Worm (Caenorhabditis elegans) whole organism, L1 larva: ENCODE data around the gene C53D6.8.

Source experiments
- C34B4.2 ChIP-seq: sonication (generic microtip); optimal IDR thresholded peaks from 2 replicates; lab custom pipeline; 2017; ENCODE audit warnings: mild to moderate bottlenecking, missing genetic modification characterization, missing compliant biosample characterization
- F16B12.6 ChIP-seq: fragments of 150-350 bp; optimal IDR thresholded peaks from 2 replicates; lab custom pipeline; 2014; ENCODE audit warnings: missing biosample characterization, missing genetic modification characterization
- ama-1 ChIP-seq: fragments of 150-350 bp; optimal IDR thresholded peaks from 2 replicates; lab custom pipeline; 2014
- blmp-1 ChIP-seq: fragments of 150-350 bp; optimal IDR thresholded peaks from 2 replicates; lab custom pipeline; 2014; ENCODE audit warnings: missing biosample characterization, missing genetic modification characterization
- ceh-63 ChIP-seq: fragments of 200-800 bp; sonication (Bioruptor generic); optimal IDR thresholded peaks from 2 replicates; lab custom pipeline; 2018; ENCODE audit warnings: mild to moderate bottlenecking, missing genetic modification characterization, missing compliant biosample characterization
- ceh-8 ChIP-seq: fragments of 200-800 bp; sonication (Bioruptor generic); optimal IDR thresholded peaks from 2 replicates; lab custom pipeline; 2018; ENCODE audit warnings: mild to moderate bottlenecking, missing genetic modification characterization, moderate library complexity, missing compliant biosample characterization
- ceh-82 ChIP-seq, 3 experiments: fragments of 150-350 bp in 1 of 3; sonication (generic microtip) in 2 of 3; optimal IDR thresholded peaks; 2 replicates each; lab custom pipeline; 2014 to 2017; ENCODE audit warnings: missing biosample characterization in 3 of 3, missing genetic modification characterization in 3 of 3
- ceh-88 ChIP-seq: fragments of 200-800 bp; sonication (Bioruptor generic); IDR thresholded peaks from 2 replicates; pipeline ENCODE4 v1.3.6; 2022; ENCODE audit warnings: missing genetic modification characterization, missing compliant biosample characterization
- ceh-90 ChIP-seq: sonication (generic microtip); optimal IDR thresholded peaks from 2 replicates; lab custom pipeline; 2016; ENCODE audit warnings: missing genetic modification characterization, missing compliant biosample characterization
- ces-1 ChIP-seq: fragments of 150-350 bp; optimal IDR thresholded peaks from 2 replicates; lab custom pipeline; 2014; ENCODE audit warnings: missing biosample characterization, missing genetic modification reagents, missing genetic modification characterization
- efl-1 ChIP-seq, 4 experiments: fragments of 150-350 bp; optimal IDR thresholded peaks in 3 of 4; peaks in 1 of 4; 1 replicate in 1 of 4; 2 replicates in 3 of 4; lab custom pipeline; 2014; ENCODE audit warnings: missing biosample characterization in 2 of 4, missing genetic modification characterization in 2 of 4, missing genetic modification reagents in 2 of 4
- efl-3 ChIP-seq: fragments of 200-800 bp; sonication (Bioruptor generic); optimal IDR thresholded peaks from 2 replicates; lab custom pipeline; 2018; ENCODE audit warnings: mild to moderate bottlenecking, missing genetic modification characterization, missing compliant biosample characterization
- egl-13 ChIP-seq: sonication (generic microtip); optimal IDR thresholded peaks from 2 replicates; lab custom pipeline; 2016; ENCODE audit warnings: missing genotype, missing genetic modification reagents, missing genetic modification characterization, missing compliant biosample characterization
- egl-27 ChIP-seq, 2 experiments: fragments of 150-350 bp in 1 of 2; sonication (generic microtip); optimal IDR thresholded peaks; 3 replicates each; lab custom pipeline; 2017 to 2018; ENCODE audit warnings: missing biosample characterization in 2 of 2, missing genetic modification characterization in 2 of 2, missing genetic modification reagents in 2 of 2
- elt-3 ChIP-seq, 6 experiments: fragments of 150-350 bp in 1 of 6; sonication (generic microtip); optimal IDR thresholded peaks; 2 replicates each; lab custom pipeline; 2017 to 2018; ENCODE audit warnings: missing biosample characterization in 6 of 6, missing genetic modification characterization in 6 of 6, inconsistent platforms in 1 of 6
- fkh-10 ChIP-seq: sonication (generic microtip); optimal IDR thresholded peaks from 2 replicates; lab custom pipeline; 2017; ENCODE audit warnings: missing biosample characterization, missing genetic modification reagents, missing genetic modification characterization
- fkh-4 ChIP-seq: sonication (generic microtip); optimal IDR thresholded peaks from 2 replicates; lab custom pipeline; 2016; ENCODE audit warnings: missing compliant biosample characterization, missing genetic modification characterization, borderline replicate concordance
- fkh-8 ChIP-seq: sonication (generic microtip); optimal IDR thresholded peaks from 2 replicates; lab custom pipeline; 2016; ENCODE audit warnings: mild to moderate bottlenecking, missing genetic modification characterization, missing compliant biosample characterization
- grh-1 ChIP-seq: fragments of 200-800 bp; sonication (Bioruptor generic); IDR thresholded peaks from 2 replicates; pipeline ENCODE4 v1.3.6; 2022; ENCODE audit warnings: missing genetic modification reagents, missing genetic modification characterization, missing compliant biosample characterization
- irx-1 ChIP-seq: sonication (generic microtip); optimal IDR thresholded peaks from 2 replicates; lab custom pipeline; 2016; ENCODE audit warnings: missing genetic modification characterization, missing compliant biosample characterization
- jun-1 ChIP-seq: fragments of 150-350 bp; optimal IDR thresholded peaks from 2 replicates; lab custom pipeline; 2014; ENCODE audit warnings: missing biosample characterization, missing genetic modification reagents, missing genetic modification characterization
- lin-13 ChIP-seq: fragments of 150-350 bp; optimal IDR thresholded peaks from 2 replicates; lab custom pipeline; 2014; ENCODE audit warnings: missing biosample characterization, missing genetic modification reagents, missing genetic modification characterization
- lin-14 ChIP-seq: fragments of 200-800 bp; sonication (Bioruptor generic); optimal IDR thresholded peaks from 2 replicates; lab custom pipeline; 2018; ENCODE audit warnings: mild to moderate bottlenecking, missing genetic modification characterization, moderate library complexity, missing compliant biosample characterization
- lin-15B ChIP-seq: fragments of 150-350 bp; sonication (generic microtip); optimal IDR thresholded peaks from 3 replicates; lab custom pipeline; 2014; ENCODE audit warnings: missing biosample characterization, missing genetic modification characterization
- lin-35 ChIP-seq, 2 experiments: fragments of 150-350 bp; optimal IDR thresholded peaks; 2 replicates each; lab custom pipeline; 2014; ENCODE audit warnings: missing biosample characterization in 2 of 2, missing genetic modification characterization in 2 of 2, missing genetic modification reagents in 2 of 2
- lin-39 ChIP-seq: fragments of 150-350 bp; optimal IDR thresholded peaks from 2 replicates; lab custom pipeline; 2014; ENCODE audit warnings: missing biosample characterization, missing genetic modification reagents, missing genetic modification characterization
- mdl-1 ChIP-seq, 2 experiments: fragments of 150-350 bp; optimal IDR thresholded peaks; 2 replicates each; lab custom pipeline; 2014 to 2017; ENCODE audit warnings: missing biosample characterization in 2 of 2, missing genetic modification characterization in 2 of 2, inconsistent platforms in 1 of 2
- mef-2 ChIP-seq: fragments of 150-350 bp; optimal IDR thresholded peaks from 2 replicates; lab custom pipeline; 2014; ENCODE audit warnings: missing biosample characterization, missing genetic modification characterization
- nhr-12 ChIP-seq: sonication (generic microtip); optimal IDR thresholded peaks from 2 replicates; lab custom pipeline; 2017; ENCODE audit warnings: missing biosample characterization, missing genetic modification characterization
- nhr-19 ChIP-seq: fragments of 200-800 bp; sonication (Bioruptor generic); conservative IDR thresholded peaks from 2 replicates; pipeline ENCODE4 v1.3.6; 2022; ENCODE audit warnings: missing genetic modification characterization, missing compliant biosample characterization
- nhr-237 ChIP-seq: fragments of 150-350 bp; optimal IDR thresholded peaks from 2 replicates; lab custom pipeline; 2014; ENCODE audit warnings: missing biosample characterization, missing genetic modification characterization
- nhr-28 ChIP-seq: fragments of 150-350 bp; optimal IDR thresholded peaks from 2 replicates; lab custom pipeline; 2014; ENCODE audit warnings: missing biosample characterization, missing genetic modification characterization
- nhr-85 ChIP-seq: sonication (generic microtip); peaks from one replicate; lab custom pipeline; 2016; ENCODE audit warnings: missing genetic modification characterization, inconsistent platforms, missing compliant biosample characterization
- nhr-90 ChIP-seq: sonication (generic microtip); optimal IDR thresholded peaks from 2 replicates; lab custom pipeline; 2016; ENCODE audit warnings: mild to moderate bottlenecking, missing genetic modification characterization, missing compliant biosample characterization; ENCODE audit not compliant: poor library complexity
- pag-3 ChIP-seq: sonication (generic microtip); optimal IDR thresholded peaks from 2 replicates; lab custom pipeline; 2017; ENCODE audit warnings: missing genetic modification characterization, mild to moderate bottlenecking, missing compliant biosample characterization, antibody characterized with exemption, borderline replicate concordance; ENCODE audit not compliant: insufficient read depth
- pqm-1 ChIP-seq: sonication (generic microtip); optimal IDR thresholded peaks from 3 replicates; lab custom pipeline; 2017; ENCODE audit warnings: missing biosample characterization, missing genetic modification characterization
- snpc-4 ChIP-seq: fragments of 150-350 bp; optimal IDR thresholded peaks from 2 replicates; lab custom pipeline; 2014; ENCODE audit warnings: missing biosample characterization, missing genetic modification characterization
- snu-23 ChIP-seq: sonication (generic microtip); optimal IDR thresholded peaks from 2 replicates; lab custom pipeline; 2016; ENCODE audit warnings: missing genetic modification characterization, missing compliant biosample characterization
- sox-4 ChIP-seq: sonication (generic microtip); optimal IDR thresholded peaks from 2 replicates; lab custom pipeline; 2016; ENCODE audit warnings: missing genetic modification characterization, missing compliant biosample characterization
- sptf-1 ChIP-seq: fragments of 150-350 bp; optimal IDR thresholded peaks from 2 replicates; lab custom pipeline; 2014; ENCODE audit warnings: missing biosample characterization, missing genetic modification characterization
- tbx-2 ChIP-seq: sonication (generic microtip); optimal IDR thresholded peaks from 2 replicates; lab custom pipeline; 2016; ENCODE audit warnings: missing genetic modification characterization, missing compliant biosample characterization
- unc-130 ChIP-seq: fragments of 150-350 bp; optimal IDR thresholded peaks from 2 replicates; lab custom pipeline; 2017; ENCODE audit warnings: missing biosample characterization, missing genetic modification characterization, inconsistent platforms
- unc-30 ChIP-seq: sonication (generic microtip); optimal IDR thresholded peaks from 2 replicates; lab custom pipeline; 2017; ENCODE audit warnings: missing biosample characterization, missing genetic modification characterization
- unc-62 ChIP-seq: fragments of 150-350 bp; optimal IDR thresholded peaks from 2 replicates; lab custom pipeline; 2014; ENCODE audit warnings: missing biosample characterization, missing genetic modification reagents, missing genetic modification characterization
- unc-86 ChIP-seq: sonication (generic microtip); optimal IDR thresholded peaks from 2 replicates; lab custom pipeline; 2016; ENCODE audit warnings: missing genetic modification characterization, missing compliant biosample characterization
- unc-98 ChIP-seq: fragments of 200-800 bp; sonication (Bioruptor generic); IDR thresholded peaks from 2 replicates; pipeline ENCODE4 v1.3.6; 2022; ENCODE audit warnings: missing genetic modification characterization, missing compliant biosample characterization
- vab-15 ChIP-seq: sonication (generic microtip); optimal IDR thresholded peaks from 2 replicates; lab custom pipeline; 2017; ENCODE audit warnings: missing genotype, mild to moderate bottlenecking, missing genetic modification characterization, missing compliant biosample characterization
- xbp-1 ChIP-seq: sonication (generic microtip); optimal IDR thresholded peaks from 2 replicates; lab custom pipeline; 2016; ENCODE audit warnings: missing genetic modification characterization, missing compliant biosample characterization
- zag-1 ChIP-seq: fragments of 150-350 bp; optimal IDR thresholded peaks from 2 replicates; lab custom pipeline; 2014; ENCODE audit warnings: missing biosample characterization, missing genetic modification characterization
- zip-4 ChIP-seq: fragments of 200-800 bp; sonication (Bioruptor generic); optimal IDR thresholded peaks from 2 replicates; lab custom pipeline; 2018; ENCODE audit warnings: mild to moderate bottlenecking, missing genetic modification characterization, moderate library complexity, missing compliant biosample characterization
- ztf-11 ChIP-seq, 2 experiments: sonication (generic microtip); optimal IDR thresholded peaks; 2 replicates each; lab custom pipeline; 2016 to 2017; ENCODE audit warnings: missing genetic modification characterization in 2 of 2, missing biosample characterization in 1 of 2, missing compliant biosample characterization in 1 of 2
- ztf-4 ChIP-seq: fragments of 150-350 bp; optimal IDR thresholded peaks from 2 replicates; lab custom pipeline; 2014; ENCODE audit warnings: missing biosample characterization, missing genetic modification characterization

Gene C53D6.8

DNA sequence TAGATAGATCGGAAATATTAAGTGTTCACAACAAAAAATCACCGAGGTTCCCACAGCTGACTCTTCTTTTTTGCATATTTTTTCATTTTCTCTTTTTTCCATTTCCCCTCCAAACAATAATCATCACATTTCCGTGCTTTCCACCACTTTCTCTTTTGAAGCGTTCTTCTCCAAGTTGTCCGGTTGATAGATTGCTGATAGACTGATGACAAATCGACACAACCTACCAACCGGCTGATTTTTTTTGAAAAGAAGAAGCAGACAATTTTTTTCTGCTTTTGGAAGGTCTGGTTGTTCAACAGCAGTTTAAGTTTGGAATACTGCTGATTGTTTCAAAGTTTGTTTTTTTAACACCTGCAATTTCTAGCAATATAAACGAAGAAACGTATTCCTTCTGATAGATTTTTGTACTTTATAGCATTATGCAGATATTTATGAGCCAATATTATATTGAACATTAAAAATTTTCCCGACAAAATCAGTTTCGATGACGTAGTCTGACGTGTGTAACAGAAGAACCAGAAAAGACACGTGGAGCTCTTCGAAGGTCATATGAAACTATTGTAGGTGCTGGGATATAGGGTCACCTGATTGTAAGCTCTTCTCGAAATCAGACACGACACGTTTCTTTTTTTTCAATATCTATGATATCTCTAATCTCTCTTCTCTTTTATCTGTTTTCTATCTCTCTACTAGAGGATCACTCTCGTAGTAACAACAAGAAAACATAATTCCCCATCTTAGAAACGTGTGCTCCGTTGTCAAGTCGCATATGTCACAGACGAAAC is 27.8 kb downstream of the C53D6.8 start (continued):
- TF ChIP-seq tbx-2 (tag; lab: Kevin White, UChicago) (peak; percentile 25), nhr-90 (tag; lab: Kevin White, UChicago) (no peak), irx-1 (no peak), ceh-63 (GFP tag; lab: Kevin White, UChicago) (no peak), blmp-1 (tag; lab: Kevin White, UChicago) (no peak), mef-2 (tag; lab: Kevin White, UChicago) (no peak), egl-13 (no peak), unc-62 (GFP tag; lab: Kevin White, UChicago) (no peak), zip-4 (GFP tag; lab: Kevin White, UChicago) (no peak), snu-23 (GFP tag; lab: Kevin White, UChicago) (peak; percentile 67), nhr-237 (no peak), lin-39 (tag; lab: Kevin White, UChicago) (peak; percentile 48), lin-15B (tag; lab: Kevin White, UChicago) (no peak), ceh-90 (tag; lab: Kevin White, UChicago) (no peak), efl-1 (optimal IDR thresholded peaks at IDR 0.05; lab: Kevin White, UChicago) (peak in 1 of 2 experiments; percentile 20), efl-1 (GFP tag; optimal IDR thresholded peaks at IDR 0.05 in 1 of 2; lab: Kevin White, UChicago) (peak in 1 of 2 experiments; percentile 52), snpc-4 (tag; lab: Kevin White, UChicago) (no peak), ces-1 (no peak), unc-130 (tag; lab: Kevin White, UChicago) (peak; percentile 27), ceh-82 (tag; optimal IDR thresholded peaks at IDR 0.05; lab: Kevin White, UChicago) (no peak), nhr-28 (tag; lab: Kevin White, UChicago) (no peak), lin-35 (GFP tag; optimal IDR thresholded peaks at IDR 0.05; lab: Kevin White, UChicago) (peak in 1 of 2 experiments; percentile 25), nhr-12 (tag; lab: Kevin White, UChicago) (no peak), efl-3 (GFP tag; lab: Kevin White, UChicago) (no peak), jun-1 (tag; lab: Kevin White, UChicago) (no peak), pqm-1 (tag; lab: Kevin White, UChicago) (no peak), egl-27 (tag; optimal IDR thresholded peaks at IDR 0.05; lab: Kevin White, UChicago) (no peak), elt-3 (tag; optimal IDR thresholded peaks at IDR 0.05; lab: Kevin White, UChicago) (no peak), grh-1 (GFP tag; lab: Robert Waterston, UW) (no peak), F16B12.6 (tag; lab: Kevin White, UChicago) (no peak), xbp-1 (tag; lab: Kevin White, UChicago) (peak; percentile 51), ceh-88 (GFP tag; lab: Robert Waterston, UW) (no peak), fkh-10 (GFP tag; lab: Kevin White, UChicago) (no peak), pag-3 (tag; lab: Kevin White, UChicago) (no peak), ztf-11 (tag; optimal IDR thresholded peaks at IDR 0.05; lab: Kevin White, UChicago) (no peak), ceh-8 (GFP tag; lab: Kevin White, UChicago) (no peak), nhr-85 (tag; lab: Kevin White, UChicago) (no peak), unc-86 (tag; lab: Kevin White, UChicago) (no peak), sox-4 (tag; lab: Kevin White, UChicago) (no peak), C34B4.2 (tag; lab: Kevin White, UChicago) (no peak), sptf-1 (tag; lab: Kevin White, UChicago) (no peak), nhr-19 (GFP tag; lab: Robert Waterston, UW) (peak; percentile 74), lin-13 (GFP tag; lab: Kevin White, UChicago) (no peak), unc-98 (GFP tag; lab: Robert Waterston, UW) (no peak), mdl-1 (tag; optimal IDR thresholded peaks at IDR 0.05; lab: Kevin White, UChicago) (peak in 1 of 2 experiments; percentile 51), ztf-4 (tag; lab: Kevin White, UChicago) (peak; percentile 66), zag-1 (tag; lab: Kevin White, UChicago) (no peak), vab-15 (tag; lab: Kevin White, UChicago) (no peak), fkh-4 (tag; lab: Kevin White, UChicago) (no peak), fkh-8 (tag; lab: Kevin White, UChicago) (no peak), lin-14 (peak; percentile 79), ama-1 (no peak), unc-30 (tag; lab: Kevin White, UChicago) (no peak)
